Worm (Caenorhabditis elegans) whole organism, L3 larva: ENCODE results near the gene lin-49.

Experiments used
- ZK546.5 ChIP-seq: sonication (generic microtip); optimal IDR thresholded peaks from 2 replicates; lab custom pipeline; 2017; ENCODE audit warnings: missing biosample characterization, missing genetic modification characterization
- ceh-9 ChIP-seq: sonication (generic microtip); optimal IDR thresholded peaks from 2 replicates; lab custom pipeline; 2018; ENCODE audit warnings: missing biosample characterization, missing genetic modification characterization
- egl-27 ChIP-seq: sonication (generic microtip); optimal IDR thresholded peaks from 4 replicates; lab custom pipeline; 2017; ENCODE audit warnings: missing biosample characterization, missing genetic modification reagents, missing genetic modification characterization
- egl-5 ChIP-seq: fragments of 150-350 bp; optimal IDR thresholded peaks from 2 replicates; lab custom pipeline; 2017; ENCODE audit warnings: missing biosample characterization, missing genetic modification reagents, missing genetic modification characterization, inconsistent platforms
- elt-3 ChIP-seq, 3 experiments: fragments of 150-350 bp in 1 of 3; sonication (generic microtip) in 2 of 3; optimal IDR thresholded peaks; 2 replicates in 2 of 3; 4 replicates in 1 of 3; lab custom pipeline; 2014 to 2017; ENCODE audit warnings: missing biosample characterization in 3 of 3, missing genetic modification characterization in 3 of 3
- fos-1 ChIP-seq: fragments of 150-350 bp; optimal IDR thresholded peaks from 2 replicates; lab custom pipeline; 2014; ENCODE audit warnings: missing biosample characterization, missing genetic modification characterization
- lin-15B ChIP-seq: fragments of 150-350 bp; optimal IDR thresholded peaks from 2 replicates; lab custom pipeline; 2014; ENCODE audit warnings: missing biosample characterization, missing genetic modification characterization
- lin-39 ChIP-seq: fragments of 150-350 bp; optimal IDR thresholded peaks from 2 replicates; lab custom pipeline; 2018; ENCODE audit warnings: missing biosample characterization, missing genetic modification reagents, missing genetic modification characterization
- mdl-1 ChIP-seq: fragments of 150-350 bp; optimal IDR thresholded peaks from 2 replicates; lab custom pipeline; 2014; ENCODE audit warnings: missing biosample characterization, missing genetic modification characterization
- mml-1 ChIP-seq: fragments of 150-350 bp; sonication (generic microtip); optimal IDR thresholded peaks from 3 replicates; lab custom pipeline; 2014; ENCODE audit warnings: missing biosample characterization, missing genetic modification characterization
- nhr-11 ChIP-seq: fragments of 150-350 bp; optimal IDR thresholded peaks from 2 replicates; lab custom pipeline; 2014; ENCODE audit warnings: missing biosample characterization, missing genetic modification characterization
- pha-4 ChIP-seq: fragments of 150-350 bp; optimal IDR thresholded peaks from 2 replicates; lab custom pipeline; 2014; ENCODE audit warnings: missing biosample characterization, missing genetic modification reagents, missing genetic modification characterization
- tbx-2 ChIP-seq: sonication (generic microtip); optimal IDR thresholded peaks from 2 replicates; lab custom pipeline; 2016; ENCODE audit warnings: mild to moderate bottlenecking, missing genetic modification characterization, missing compliant biosample characterization

ce11 chrIV:8665778-8666177, 45.3 kb downstream of the lin-49 start:
- TF ChIP-seq fos-1 (tag; lab: Kevin White, UChicago) (no peak), egl-5 (no peak), lin-15B (no peak), lin-39 (no peak), ZK546.5 (no peak), nhr-11 (tag; lab: Kevin White, UChicago) (no peak), pha-4 (tag; lab: Kevin White, UChicago) (no peak), elt-3 (tag; optimal IDR thresholded peaks at IDR 0.05; lab: Kevin White, UChicago) (no peak), mdl-1 (no peak), tbx-2 (tag; lab: Kevin White, UChicago) (no peak), mml-1 (tag; lab: Kevin White, UChicago) (no peak), egl-27 (no peak), ceh-9 (tag; lab: Kevin White, UChicago) (no peak)
